Worm (Caenorhabditis elegans) whole organism, early embryonic: ENCODE data around the gene Y54G2A.11.

Experiments used
- aly-1 ChIP-seq: sonication (generic microtip); optimal IDR thresholded peaks from 2 replicates; lab custom pipeline; 2016; ENCODE audit warnings: missing genetic modification characterization, missing compliant biosample characterization
- ama-1 ChIP-seq: fragments of 150-350 bp; optimal IDR thresholded peaks from 2 replicates; lab custom pipeline; 2014
- ceh-13 ChIP-seq: fragments of 200-800 bp; sonication (Bioruptor generic); optimal IDR thresholded peaks from 2 replicates; lab custom pipeline; 2018; ENCODE audit warnings: mild to moderate bottlenecking, missing genetic modification characterization, missing compliant biosample characterization
- pes-1 ChIP-seq: fragments of 200-800 bp; sonication (Bioruptor generic); IDR thresholded peaks from 2 replicates; pipeline ENCODE4 v1.3.6; 2022; ENCODE audit warnings: missing genetic modification reagents, missing genetic modification characterization, missing compliant biosample characterization

DNA sequence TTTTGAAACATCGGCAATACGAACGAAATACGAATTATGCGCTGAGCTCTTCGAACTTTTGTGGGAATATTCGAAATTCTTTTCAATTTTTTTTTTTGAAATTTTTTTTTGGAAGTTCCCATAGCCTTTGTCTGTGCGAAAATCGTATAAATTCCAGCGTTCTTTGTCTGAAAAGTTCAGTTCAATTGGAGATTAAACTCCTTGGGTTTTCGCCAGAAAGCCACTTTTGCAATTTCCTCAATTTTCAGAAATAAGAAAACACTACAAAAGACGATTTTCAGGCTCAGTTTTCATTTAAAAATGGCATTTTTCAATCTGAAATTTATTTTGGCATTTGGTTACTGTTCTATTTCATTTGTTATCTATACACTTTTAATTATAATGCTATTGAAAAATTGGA is 12.4 kb downstream of the Y54G2A.11 start, which contains the start of gene Y54G2A.38:
- TF ChIP-seq ama-1, result no peak
- TF ChIP-seq pes-1 (GFP tag; lab: Robert Waterston, UW), result no peak
- no peak for TF ChIP-seq ceh-13 (GFP tag; lab: Kevin White, UChicago)
- TF ChIP-seq aly-1, result no peak
